Worm (Caenorhabditis elegans) whole organism, midembryonic: ENCODE measurements around the gene frpr-4.

ENCODE experiments used
- T22C8.4 ChIP-seq: fragments of 200-800 bp; sonication (Bioruptor generic); IDR thresholded peaks from 2 replicates; pipeline ENCODE4 v1.3.6; 2022; ENCODE audit warnings: missing genetic modification characterization, missing compliant biosample characterization
- cog-1 ChIP-seq: sonication (generic microtip); optimal IDR thresholded peaks from 2 replicates; lab custom pipeline; 2016; ENCODE audit warnings: missing genetic modification characterization, missing compliant biosample characterization
- flt-1 ChIP-seq: fragments of 200-800 bp; sonication (Bioruptor generic); IDR thresholded peaks from 2 replicates; pipeline ENCODE4 v1.3.6; 2022; ENCODE audit warnings: missing genetic modification characterization, missing compliant biosample characterization
- klf-2 ChIP-seq: fragments of 200-800 bp; sonication (Bioruptor generic); conservative IDR thresholded peaks from 2 replicates; pipeline ENCODE4 v1.3.6; 2022; ENCODE audit warnings: missing genetic modification reagents, missing genetic modification characterization, missing compliant biosample characterization
- med-1 ChIP-seq: sonication (generic microtip); optimal IDR thresholded peaks from 2 replicates; lab custom pipeline; 2017; ENCODE audit warnings: missing genetic modification characterization, mild to moderate bottlenecking, missing compliant biosample characterization, antibody characterized with exemption, missing genetic modification reagents; ENCODE audit not compliant: insufficient read depth
- ref-1 ChIP-seq: fragments of 200-800 bp; sonication (Bioruptor generic); conservative IDR thresholded peaks from 2 replicates; pipeline ENCODE4 v1.3.6; 2022; ENCODE audit warnings: missing genetic modification reagents, missing genetic modification characterization, missing compliant biosample characterization
- tab-1 ChIP-seq: fragments of 200-800 bp; sonication (Bioruptor generic); IDR thresholded peaks from 2 replicates; pipeline ENCODE4 v1.3.6; 2022; ENCODE audit warnings: missing genetic modification characterization, missing compliant biosample characterization
- ztf-23 ChIP-seq: fragments of 200-800 bp; sonication (Bioruptor generic); IDR thresholded peaks from 2 replicates; pipeline ENCODE4 v1.3.6; 2022; ENCODE audit warnings: missing genetic modification reagents, missing genetic modification characterization, missing compliant biosample characterization
- ztf-29 ChIP-seq: fragments of 200-800 bp; sonication (Bioruptor generic); IDR thresholded peaks from 2 replicates; pipeline ENCODE4 v1.3.6; 2022; ENCODE audit warnings: missing genetic modification reagents, missing genetic modification characterization, missing compliant biosample characterization

Gene frpr-4

ce11 chrII:5282740-5283281 is 27.5 kb upstream of the frpr-4 start:
- no peak for TF ChIP-seq cog-1 (tag; lab: Kevin White, UChicago)
- TF ChIP-seq ztf-29 (GFP tag; lab: Robert Waterston, UW): no peak
- no peak for TF ChIP-seq flt-1
- no peak for TF ChIP-seq klf-2
- TF ChIP-seq ztf-23 (GFP tag; lab: Robert Waterston, UW): no peak
- TF ChIP-seq med-1 (GFP tag; lab: Kevin White, UChicago): no peak
- no peak for TF ChIP-seq ref-1
- TF ChIP-seq tab-1 (GFP tag; lab: Robert Waterston, UW): no peak

ce11 chrII:5282192-5282591 is 26.9 kb upstream of the frpr-4 start, which contains the start of gene pmt-1:
Gene pmt-1 (minus strand): TSS chrII:5282523.
- TF ChIP-seq flt-1: no peak
- no peak for TF ChIP-seq klf-2
- no peak for TF ChIP-seq tab-1 (GFP tag; lab: Robert Waterston, UW)
- no peak for TF ChIP-seq ztf-29 (GFP tag; lab: Robert Waterston, UW)
- no peak for TF ChIP-seq med-1 (GFP tag; lab: Kevin White, UChicago)
- TF ChIP-seq T22C8.4 (GFP tag; lab: Robert Waterston, UW): no peak
- no peak for TF ChIP-seq ref-1
- TF ChIP-seq ztf-23 (GFP tag; lab: Robert Waterston, UW): no peak
- no peak for TF ChIP-seq cog-1 (tag; lab: Kevin White, UChicago)

- no peak for TF ChIP-seq T22C8.4 (GFP tag; lab: Robert Waterston, UW)
- TF ChIP-seq ztf-23 (GFP tag; lab: Robert Waterston, UW): no peak
- no peak for TF ChIP-seq tab-1 (GFP tag; lab: Robert Waterston, UW)
- TF ChIP-seq med-1 (GFP tag; lab: Kevin White, UChicago): no peak
- no peak for TF ChIP-seq ztf-29 (GFP tag; lab: Robert Waterston, UW)
- no peak for TF ChIP-seq flt-1
- no peak for TF ChIP-seq ref-1
- TF ChIP-seq cog-1 (tag; lab: Kevin White, UChicago): no peak
- no peak for TF ChIP-seq klf-2
These were observed 25.8 kb upstream of the frpr-4 start for ce11 chrII:5281137-5281536.

DNA sequence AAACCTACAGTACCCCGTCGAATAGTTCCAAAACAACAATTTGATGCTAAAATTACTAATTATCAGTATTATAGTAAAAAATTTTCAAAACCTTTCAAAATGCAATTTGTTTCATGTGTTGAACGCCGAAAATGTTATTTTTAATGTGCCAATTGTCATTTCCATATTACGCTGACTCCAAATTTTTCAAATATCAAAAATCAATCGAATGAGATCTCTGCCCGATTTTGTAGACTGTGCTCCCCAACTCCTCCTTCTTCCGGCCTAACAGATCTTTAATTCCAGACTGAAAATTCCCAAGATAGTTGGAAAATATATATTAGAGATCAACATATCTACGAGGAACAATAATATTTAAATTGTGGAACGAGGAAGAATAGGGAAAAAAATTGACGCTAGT is 22.4 kb upstream of the frpr-4 start:
- TF ChIP-seq ztf-23 (GFP tag; lab: Robert Waterston, UW) (no peak), ztf-29 (GFP tag; lab: Robert Waterston, UW) (no peak), ref-1 (no peak), T22C8.4 (GFP tag; lab: Robert Waterston, UW) (no peak), flt-1 (no peak), tab-1 (GFP tag; lab: Robert Waterston, UW) (no peak), cog-1 (tag; lab: Kevin White, UChicago) (no peak), klf-2 (no peak), med-1 (GFP tag; lab: Kevin White, UChicago) (no peak)

DNA sequence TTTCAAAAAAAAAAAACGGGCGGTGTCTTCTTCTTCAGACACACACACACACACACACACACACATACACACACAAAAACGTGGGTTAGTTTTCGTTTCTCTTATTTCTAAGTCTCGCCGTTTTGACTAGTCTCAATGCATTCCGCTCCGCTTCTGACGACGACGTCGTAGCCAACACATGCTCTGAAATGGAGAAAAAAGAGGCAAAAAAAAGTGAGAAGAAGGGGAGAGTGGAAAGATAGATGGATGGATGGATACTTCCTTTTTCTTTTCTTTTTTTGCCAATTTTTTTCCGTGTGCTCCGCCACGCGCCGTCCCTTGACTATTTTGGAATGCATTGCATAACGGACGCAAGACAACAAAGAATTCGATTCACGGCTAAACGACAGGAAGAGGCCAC is 21.4 kb upstream of the frpr-4 start:
- TF ChIP-seq T22C8.4 (GFP tag; lab: Robert Waterston, UW): no peak
- no peak for TF ChIP-seq med-1 (GFP tag; lab: Kevin White, UChicago)
- TF ChIP-seq tab-1 (GFP tag; lab: Robert Waterston, UW): no peak
- TF ChIP-seq cog-1 (tag; lab: Kevin White, UChicago): no peak
- no peak for TF ChIP-seq ref-1
- no peak for TF ChIP-seq flt-1
- no peak for TF ChIP-seq ztf-23 (GFP tag; lab: Robert Waterston, UW)
- no peak for TF ChIP-seq ztf-29 (GFP tag; lab: Robert Waterston, UW)

- TF ChIP-seq klf-2: no peak
- TF ChIP-seq T22C8.4 (GFP tag; lab: Robert Waterston, UW): no peak
- TF ChIP-seq med-1 (GFP tag; lab: Kevin White, UChicago): no peak
- TF ChIP-seq ztf-29 (GFP tag; lab: Robert Waterston, UW): no peak
- no peak for TF ChIP-seq cog-1 (tag; lab: Kevin White, UChicago)
- TF ChIP-seq ztf-23 (GFP tag; lab: Robert Waterston, UW): no peak
- TF ChIP-seq ref-1: no peak
- no peak for TF ChIP-seq tab-1 (GFP tag; lab: Robert Waterston, UW)
- TF ChIP-seq flt-1: no peak
These were observed 16.5 kb upstream of the frpr-4 start, which contains the start of gene drn-1 for ce11 chrII:5271729-5272322. Gene drn-1 (minus strand): TSS chrII:5271845.

ce11 chrII:5268977-5269376 is 13.6 kb upstream of the frpr-4 start:
- TF ChIP-seq ref-1 (no peak), med-1 (GFP tag; lab: Kevin White, UChicago) (no peak), cog-1 (tag; lab: Kevin White, UChicago) (no peak), T22C8.4 (GFP tag; lab: Robert Waterston, UW) (no peak), ztf-23 (GFP tag; lab: Robert Waterston, UW) (no peak), ztf-29 (GFP tag; lab: Robert Waterston, UW) (no peak), klf-2 (no peak), flt-1 (no peak), tab-1 (GFP tag; lab: Robert Waterston, UW) (no peak)

ce11 chrII:5264650-5265049 is 9.3 kb upstream of the frpr-4 start:
- TF ChIP-seq cog-1 (tag; lab: Kevin White, UChicago) (no peak), med-1 (GFP tag; lab: Kevin White, UChicago) (no peak), ref-1 (no peak), tab-1 (GFP tag; lab: Robert Waterston, UW) (no peak), klf-2 (no peak), ztf-23 (GFP tag; lab: Robert Waterston, UW) (no peak), ztf-29 (GFP tag; lab: Robert Waterston, UW) (no peak)

DNA sequence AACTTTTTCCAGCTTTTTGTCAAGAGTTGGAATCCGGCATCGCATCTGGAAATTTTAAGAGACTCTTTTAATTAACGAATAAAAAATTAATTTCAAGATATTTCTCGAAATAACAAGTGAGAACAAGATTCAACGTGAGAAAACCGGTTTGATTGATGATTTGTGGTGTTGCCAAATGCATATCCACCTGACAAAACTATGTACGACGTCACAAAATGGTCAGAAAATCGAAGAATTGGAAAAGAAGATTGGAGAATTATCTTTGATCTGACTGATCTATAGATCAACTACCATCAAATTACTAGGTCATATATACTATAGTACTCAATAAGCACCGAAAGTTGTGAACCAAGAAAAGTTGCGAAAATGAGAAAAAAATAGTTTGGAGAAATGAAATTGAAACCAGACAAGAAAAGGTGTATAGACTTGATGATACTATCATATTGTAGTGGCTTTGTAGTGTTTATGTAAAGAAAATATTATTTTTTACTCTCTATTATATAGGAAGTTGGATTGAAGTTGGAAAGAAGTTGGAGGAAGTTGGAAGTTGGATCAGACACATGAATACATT is 8.5 kb downstream of the frpr-4 start, which contains the start of gene ptr-6:
ptr-6 (minus strand) TSS at position 47 of the 571 bp plus-strand sequence.
- TF ChIP-seq T22C8.4 (GFP tag; lab: Robert Waterston, UW) (no peak), tab-1 (GFP tag; lab: Robert Waterston, UW) (no peak), ztf-29 (GFP tag; lab: Robert Waterston, UW) (no peak), flt-1 (no peak)
